Fruit fly (Drosophila melanogaster) whole organism: ENCODE measurements around the gene CG4572.

Source experiments
- CG8478 ChIP-seq: fragments of >200 bp; optimal IDR thresholded peaks from 2 replicates; lab custom pipeline; 2018; ENCODE audit warnings: inconsistent platforms
- Dll ChIP-seq: fragments of >200 bp; optimal IDR thresholded peaks from 2 replicates; lab custom pipeline; 2017
- EcR ChIP-seq, 2 experiments: fragments of >200 bp; optimal IDR thresholded peaks; 2 replicates each; lab custom pipeline; 2017; ENCODE audit warnings: missing biosample characterization in 2 of 2, missing genetic modification characterization in 2 of 2, missing genetic modification reagents in 2 of 2
- pan ChIP-seq: fragments of >200 bp; optimal IDR thresholded peaks from 2 replicates; lab custom pipeline; 2017
- psq ChIP-seq: fragments of >200 bp; optimal IDR thresholded peaks from 2 replicates; lab custom pipeline; 2017
- usp ChIP-seq: fragments of >200 bp; optimal IDR thresholded peaks from 2 replicates; lab custom pipeline; 2017; ENCODE audit warnings: missing biosample characterization, missing genetic modification characterization, mixed read lengths

Gene CG4572

dm6 chr3R:19863979-19864775 lies at the start of gene CG4572, which contains the start of gene CG4686:
Gene CG4572, minus strand, starts transcription at chr3R:19864393.
Gene CG4686, plus strand, starts transcription at chr3R:19864496.
- TF ChIP-seq Dll (lab: Kevin White, UChicago): no peak
- TF ChIP-seq usp: no peak
- no peak for TF ChIP-seq CG8478
- TF ChIP-seq psq (lab: Kevin White, UChicago): no peak
- TF ChIP-seq pan (lab: Kevin White, UChicago): no peak
- no peak for TF ChIP-seq EcR (GFP tag; optimal IDR thresholded peaks at IDR 0.05; lab: Kevin White, UChicago)

- TF ChIP-seq pan (lab: Kevin White, UChicago): no peak
Measured at dm6 chr3R:19911030-19911429, 46.8 kb upstream of the CG4572 start.

dm6 chr3R:19910302-19911029 lies 46.3 kb upstream of the CG4572 start:
- TF ChIP-seq pan (lab: Kevin White, UChicago) (no peak), Dll (lab: Kevin White, UChicago) (no peak), psq (lab: Kevin White, UChicago) (no peak), usp (no peak), EcR (GFP tag; optimal IDR thresholded peaks at IDR 0.05; lab: Kevin White, UChicago) (no peak), CG8478 (no peak)

dm6 chr3R:19909541-19910182 lies 45.5 kb upstream of the CG4572 start:
- no peak for TF ChIP-seq CG8478
- no peak for TF ChIP-seq usp
- TF ChIP-seq psq (lab: Kevin White, UChicago): no peak
- TF ChIP-seq Dll (lab: Kevin White, UChicago): no peak
- TF ChIP-seq pan (lab: Kevin White, UChicago): no peak

- no peak for TF ChIP-seq psq (lab: Kevin White, UChicago)
- TF ChIP-seq EcR (GFP tag; optimal IDR thresholded peaks at IDR 0.05; lab: Kevin White, UChicago): no peak
- TF ChIP-seq Dll (lab: Kevin White, UChicago): no peak
Measured at dm6 chr3R:19908863-19909343, 44.7 kb upstream of the CG4572 start.

- TF ChIP-seq CG8478 (no peak), usp (no peak), EcR (GFP tag; optimal IDR thresholded peaks at IDR 0.05; lab: Kevin White, UChicago) (no peak), pan (lab: Kevin White, UChicago) (no peak), Dll (lab: Kevin White, UChicago) (no peak), psq (lab: Kevin White, UChicago) (no peak)
Measured at dm6 chr3R:19905932-19906439, 41.8 kb upstream of the CG4572 start.

- TF ChIP-seq pan (lab: Kevin White, UChicago) (no peak), usp (no peak), EcR (GFP tag; optimal IDR thresholded peaks at IDR 0.05; lab: Kevin White, UChicago) (no peak), Dll (lab: Kevin White, UChicago) (no peak), psq (lab: Kevin White, UChicago) (no peak), CG8478 (no peak)
Measured at dm6 chr3R:19904865-19905373, 40.7 kb upstream of the CG4572 start, which contains the start of the genes Surf6 and RhoGAP92B. Gene Surf6, minus strand, starts transcription at chr3R:19904868. Gene RhoGAP92B, plus strand, starts transcription at chr3R:19905164.

DNA sequence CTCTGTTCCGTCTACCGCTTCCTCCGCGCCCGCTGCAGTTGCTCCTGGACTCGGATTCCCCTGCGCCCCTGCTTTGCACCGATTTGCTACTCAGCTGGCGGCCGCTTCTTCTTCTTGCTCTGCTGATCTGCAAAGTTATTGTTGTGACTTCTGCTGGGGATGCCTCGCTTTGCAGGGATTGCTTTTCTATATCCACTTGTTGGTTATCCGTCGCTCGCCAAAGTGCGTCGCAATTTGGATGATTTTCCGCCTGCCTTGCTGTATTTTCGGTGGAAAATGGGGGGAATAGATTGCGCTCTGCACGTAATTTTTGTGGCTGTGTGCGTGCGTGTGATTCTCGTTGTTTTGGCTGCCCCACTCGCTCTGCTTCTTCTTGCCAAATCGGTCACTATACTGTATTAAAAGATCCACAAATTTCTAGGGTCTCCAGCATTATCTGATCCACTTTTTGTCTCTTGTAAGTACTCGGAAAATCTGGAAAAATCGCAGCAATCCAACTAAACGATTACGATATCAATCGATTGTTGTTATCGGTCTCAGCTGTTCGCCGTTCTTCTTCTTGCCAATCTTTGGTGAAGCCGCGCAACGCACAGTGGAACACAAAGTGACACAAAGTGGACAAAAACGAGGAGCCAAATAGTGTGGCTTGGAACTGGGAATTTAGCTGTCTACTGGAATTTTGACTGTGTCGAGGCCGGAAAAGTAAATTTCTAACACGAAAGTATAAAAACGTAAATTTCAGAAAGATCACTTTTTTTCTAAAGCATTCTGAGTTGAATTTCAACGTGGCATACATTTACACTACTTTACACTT lies 38.9 kb upstream of the CG4572 start, which contains the start of gene ClpX:
Gene ClpX (minus strand): TSS at position 764 of the 814 bp plus-strand sequence.
- TF ChIP-seq pan (lab: Kevin White, UChicago) (no peak), Dll (lab: Kevin White, UChicago) (no peak), EcR (GFP tag; optimal IDR thresholded peaks at IDR 0.05; lab: Kevin White, UChicago) (no peak), psq (lab: Kevin White, UChicago) (no peak), usp (no peak), CG8478 (no peak)

DNA sequence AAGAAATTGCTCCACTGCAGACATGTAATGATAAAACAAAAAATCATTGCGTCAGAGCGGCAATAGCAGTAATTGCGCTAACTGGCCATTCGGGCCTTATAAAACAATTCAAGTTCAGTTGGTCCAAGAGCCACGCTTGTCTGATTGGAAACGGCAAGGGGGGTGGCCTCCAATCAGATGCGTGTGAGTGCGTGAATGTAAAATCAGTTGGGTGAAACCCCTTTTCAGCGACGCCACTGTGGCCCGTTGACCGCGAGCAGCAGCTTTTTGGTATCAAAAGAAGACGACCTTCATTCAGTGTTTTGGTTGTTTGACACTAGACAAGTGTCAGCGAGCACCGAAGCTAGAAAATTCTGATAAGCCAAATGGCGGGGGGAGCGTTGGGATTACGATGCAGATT lies 38.1 kb upstream of the CG4572 start:
- TF ChIP-seq Dll (lab: Kevin White, UChicago) (no peak), pan (lab: Kevin White, UChicago) (no peak), usp (no peak), CG8478 (no peak)

dm6 chr3R:19901742-19902141 lies 37.5 kb upstream of the CG4572 start:
- TF ChIP-seq pan (lab: Kevin White, UChicago): no peak
- no peak for TF ChIP-seq usp
- no peak for TF ChIP-seq EcR (GFP tag; optimal IDR thresholded peaks at IDR 0.05; lab: Kevin White, UChicago)
- no peak for TF ChIP-seq psq (lab: Kevin White, UChicago)
- no peak for TF ChIP-seq CG8478
- no peak for TF ChIP-seq Dll (lab: Kevin White, UChicago)

DNA sequence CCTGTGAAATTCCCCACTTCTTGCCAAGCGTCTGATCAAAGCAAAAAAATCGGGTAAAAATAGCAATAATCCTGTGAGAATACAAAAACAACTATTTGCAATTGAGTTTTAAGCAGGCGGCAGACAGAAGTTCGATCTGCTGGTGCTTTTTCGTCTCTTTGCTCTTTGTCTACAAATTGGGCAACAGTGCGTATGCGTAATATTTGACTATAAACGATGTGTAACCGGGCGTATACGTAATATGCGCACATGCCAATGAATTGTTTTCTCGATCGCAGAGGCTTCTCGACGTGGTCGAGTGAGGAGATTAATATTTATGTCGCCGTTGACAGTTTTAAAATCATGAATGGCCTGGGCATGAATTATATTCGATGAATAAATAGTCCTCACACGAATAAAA lies 31.1 kb upstream of the CG4572 start:
- TF ChIP-seq pan (lab: Kevin White, UChicago) (no peak), Dll (lab: Kevin White, UChicago) (no peak), CG8478 (no peak), EcR (GFP tag; optimal IDR thresholded peaks at IDR 0.05; lab: Kevin White, UChicago) (no peak), psq (lab: Kevin White, UChicago) (no peak), usp (no peak)
